Worm (Caenorhabditis elegans) whole organism, early embryonic: ENCODE results near the gene K08B12.3.

Experiments
- B0310.2 ChIP-seq: sonication (generic microtip); optimal IDR thresholded peaks from 2 replicates; lab custom pipeline; 2016; ENCODE audit warnings: mild to moderate bottlenecking, missing genetic modification characterization, missing compliant biosample characterization
- F13C5.2 ChIP-seq: sonication (generic microtip); optimal IDR thresholded peaks from 2 replicates; lab custom pipeline; 2017; ENCODE audit warnings: mild to moderate bottlenecking, missing genetic modification characterization, inconsistent platforms, missing compliant biosample characterization
- aly-1 ChIP-seq: sonication (generic microtip); optimal IDR thresholded peaks from 2 replicates; lab custom pipeline; 2016; ENCODE audit warnings: missing genetic modification characterization, missing compliant biosample characterization
- ama-1 ChIP-seq: fragments of 150-350 bp; optimal IDR thresholded peaks from 2 replicates; lab custom pipeline; 2014
- ceh-13 ChIP-seq: fragments of 200-800 bp; sonication (Bioruptor generic); optimal IDR thresholded peaks from 2 replicates; lab custom pipeline; 2018; ENCODE audit warnings: mild to moderate bottlenecking, missing genetic modification characterization, missing compliant biosample characterization
- ceh-36 ChIP-seq: sonication (generic microtip); optimal IDR thresholded peaks from 2 replicates; lab custom pipeline; 2016; ENCODE audit warnings: missing genetic modification characterization, inconsistent platforms, missing compliant biosample characterization
- ets-7 ChIP-seq: sonication (generic microtip); optimal IDR thresholded peaks from 2 replicates; lab custom pipeline; 2016; ENCODE audit warnings: missing genotype, missing genetic modification characterization, missing compliant biosample characterization
- flt-1 ChIP-seq: fragments of 200-800 bp; sonication (Bioruptor generic); IDR thresholded peaks from 2 replicates; pipeline ENCODE4 v1.3.6; 2022; ENCODE audit warnings: missing genetic modification characterization, missing compliant biosample characterization
- hmbx-1 ChIP-seq: sonication (generic microtip); optimal IDR thresholded peaks from 2 replicates; lab custom pipeline; 2016; ENCODE audit warnings: mild to moderate bottlenecking, missing genetic modification characterization, missing compliant biosample characterization
- hmg-4 ChIP-seq: fragments of 200-800 bp; sonication (Bioruptor generic); optimal IDR thresholded peaks from 2 replicates; lab custom pipeline; 2018; ENCODE audit warnings: mild to moderate bottlenecking, missing genetic modification characterization, missing compliant biosample characterization
- hnd-1 ChIP-seq: sonication (generic microtip); optimal IDR thresholded peaks from 2 replicates; lab custom pipeline; 2016; ENCODE audit warnings: missing genetic modification characterization, missing compliant biosample characterization
- pes-1 ChIP-seq: fragments of 200-800 bp; sonication (Bioruptor generic); IDR thresholded peaks from 2 replicates; pipeline ENCODE4 v1.3.6; 2022; ENCODE audit warnings: missing genetic modification reagents, missing genetic modification characterization, missing compliant biosample characterization
- scrt-1 ChIP-seq: fragments of 200-800 bp; sonication (Bioruptor generic); IDR thresholded peaks from 2 replicates; pipeline ENCODE4 v1.3.6; 2022; ENCODE audit warnings: missing genetic modification characterization, missing compliant biosample characterization
- sea-1 ChIP-seq: fragments of 200-800 bp; sonication (Bioruptor generic); conservative IDR thresholded peaks from 2 replicates; pipeline ENCODE4 v1.3.6; 2022; ENCODE audit warnings: missing genetic modification characterization, missing compliant biosample characterization
- tbx-11 ChIP-seq: fragments of 200-800 bp; sonication (Bioruptor generic); IDR thresholded peaks from 2 replicates; pipeline ENCODE4 v1.3.6; 2022; ENCODE audit warnings: missing genetic modification characterization, missing compliant biosample characterization
- tbx-37 ChIP-seq: fragments of 200-800 bp; sonication (Bioruptor generic); conservative IDR thresholded peaks from 2 replicates; pipeline ENCODE4 v1.3.6; 2022; ENCODE audit warnings: missing genetic modification reagents, missing genetic modification characterization, missing compliant biosample characterization
- tra-4 ChIP-seq: sonication (generic microtip); optimal IDR thresholded peaks from 2 replicates; lab custom pipeline; 2017; ENCODE audit warnings: missing genetic modification characterization, missing compliant biosample characterization

Gene K08B12.3

DNA sequence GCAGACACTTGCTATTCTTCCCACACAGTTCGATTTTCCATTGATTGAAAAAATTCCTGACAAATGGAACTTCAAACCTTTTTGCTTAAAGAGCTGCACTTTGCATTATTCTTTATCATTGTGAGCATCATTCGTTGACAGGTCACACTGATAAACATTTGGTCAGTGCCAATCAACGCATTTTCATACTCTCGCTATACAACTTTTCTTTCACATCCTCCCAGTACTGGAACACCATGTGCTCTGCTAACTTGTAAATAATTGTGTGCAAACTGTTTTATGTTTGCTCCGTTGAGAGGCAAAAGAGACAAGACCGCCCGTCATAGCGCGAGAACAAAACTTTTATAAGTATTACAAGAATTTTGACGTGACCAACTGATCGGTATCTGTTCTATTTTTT, 23.5 kb upstream of the K08B12.3 start:
- no peak for TF ChIP-seq ama-1 (lab: Kevin White, UChicago)
- no peak for TF ChIP-seq ceh-13 (GFP tag; lab: Kevin White, UChicago)
- TF ChIP-seq tra-4 (tag; lab: Kevin White, UChicago): no peak
- TF ChIP-seq hmbx-1: no peak
- TF ChIP-seq F13C5.2 (tag; lab: Kevin White, UChicago): no peak
- no peak for TF ChIP-seq pes-1 (GFP tag; lab: Robert Waterston, UW)
- no peak for TF ChIP-seq ceh-36
- TF ChIP-seq sea-1 (GFP tag; lab: Robert Waterston, UW): no peak
- no peak for TF ChIP-seq aly-1 (tag; lab: Kevin White, UChicago)
- TF ChIP-seq tbx-11 (GFP tag; lab: Robert Waterston, UW): no peak
- no peak for TF ChIP-seq B0310.2 (tag; lab: Kevin White, UChicago)

DNA sequence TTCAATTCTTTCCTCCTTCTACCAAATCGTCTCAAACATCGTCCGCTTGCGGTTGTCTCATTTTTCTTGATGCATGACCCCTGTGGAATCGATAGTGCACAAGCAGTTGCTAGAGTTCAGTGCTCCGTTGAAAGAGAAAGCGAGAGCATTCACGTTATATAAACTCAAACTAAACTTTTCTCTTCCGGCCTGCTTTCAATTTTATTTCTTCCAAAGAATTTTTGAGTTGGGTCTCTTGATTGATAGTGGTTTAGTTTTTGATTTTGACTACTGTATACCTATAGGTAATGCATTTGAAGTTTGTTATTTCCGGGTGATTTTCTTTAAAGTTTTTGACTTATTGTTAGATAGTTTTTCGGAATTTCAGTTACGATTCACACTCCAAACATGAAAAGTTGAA, 22.4 kb upstream of the K08B12.3 start:
- TF ChIP-seq sea-1 (GFP tag; lab: Robert Waterston, UW) (no peak), hnd-1 (tag; lab: Kevin White, UChicago) (no peak), pes-1 (GFP tag; lab: Robert Waterston, UW) (no peak), hmbx-1 (no peak), B0310.2 (tag; lab: Kevin White, UChicago) (no peak), aly-1 (tag; lab: Kevin White, UChicago) (no peak), ceh-36 (no peak), scrt-1 (GFP tag; lab: Robert Waterston, UW) (no peak), hmg-4 (GFP tag; lab: Kevin White, UChicago) (no peak)

- TF ChIP-seq pes-1 (GFP tag; lab: Robert Waterston, UW) (no peak), tbx-11 (GFP tag; lab: Robert Waterston, UW) (no peak)
Measured at ce11 chrV:6213216-6213735, 21.7 kb upstream of the K08B12.3 start.

- TF ChIP-seq flt-1 (GFP tag; lab: Robert Waterston, UW) (no peak), sea-1 (GFP tag; lab: Robert Waterston, UW) (0 out of 2 replicates have a peak, but pooled peaks have one; percentile 44)
Measured at ce11 chrV:6213845-6214244, 21.1 kb upstream of the K08B12.3 start.

DNA sequence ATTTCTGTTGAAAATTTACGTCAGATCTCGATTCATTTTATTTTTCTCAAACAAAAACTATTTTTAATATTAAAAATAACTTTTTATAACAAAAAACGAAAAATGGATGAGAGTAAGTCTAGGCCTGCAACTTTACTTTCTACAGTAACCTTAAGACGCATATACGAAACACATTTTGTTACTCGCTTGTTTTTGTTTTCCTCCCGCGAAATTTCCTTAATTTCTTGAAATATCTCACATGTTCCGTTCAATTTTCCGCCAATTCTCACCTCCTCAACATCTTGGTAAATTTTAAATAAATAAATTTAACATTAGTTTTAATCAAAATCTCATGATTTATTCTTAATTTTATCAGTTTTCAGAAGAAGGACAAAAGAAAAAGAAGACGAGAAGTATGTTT, 20.5 kb upstream of the K08B12.3 start:
- TF ChIP-seq ets-7 (tag; lab: Kevin White, UChicago) (no peak), sea-1 (GFP tag; lab: Robert Waterston, UW) (no peak), hmbx-1 (no peak), ceh-36 (no peak), scrt-1 (GFP tag; lab: Robert Waterston, UW) (no peak), flt-1 (GFP tag; lab: Robert Waterston, UW) (no peak), ama-1 (lab: Kevin White, UChicago) (no peak), hmg-4 (GFP tag; lab: Kevin White, UChicago) (no peak)

ce11 chrV:6217142-6217541, 17.8 kb upstream of the K08B12.3 start:
- TF ChIP-seq sea-1 (GFP tag; lab: Robert Waterston, UW): no peak

- TF ChIP-seq tra-4 (tag; lab: Kevin White, UChicago) (no peak), F13C5.2 (tag; lab: Kevin White, UChicago) (no peak), aly-1 (tag; lab: Kevin White, UChicago) (no peak), ceh-13 (GFP tag; lab: Kevin White, UChicago) (no peak), flt-1 (GFP tag; lab: Robert Waterston, UW) (no peak), tbx-11 (GFP tag; lab: Robert Waterston, UW) (no peak), ceh-36 (no peak), hmbx-1 (no peak), tbx-37 (GFP tag; lab: Robert Waterston, UW) (no peak), scrt-1 (GFP tag; lab: Robert Waterston, UW) (no peak), hnd-1 (tag; lab: Kevin White, UChicago) (no peak), ets-7 (tag; lab: Kevin White, UChicago) (no peak), ama-1 (lab: Kevin White, UChicago) (no peak), B0310.2 (tag; lab: Kevin White, UChicago) (no peak), hmg-4 (GFP tag; lab: Kevin White, UChicago) (no peak), sea-1 (GFP tag; lab: Robert Waterston, UW) (no peak), pes-1 (GFP tag; lab: Robert Waterston, UW) (no peak)
Measured at ce11 chrV:6217834-6218233, 17.1 kb upstream of the K08B12.3 start, which contains the start of gene str-206. str-206 (plus strand) TSS chrV:6218134.

DNA sequence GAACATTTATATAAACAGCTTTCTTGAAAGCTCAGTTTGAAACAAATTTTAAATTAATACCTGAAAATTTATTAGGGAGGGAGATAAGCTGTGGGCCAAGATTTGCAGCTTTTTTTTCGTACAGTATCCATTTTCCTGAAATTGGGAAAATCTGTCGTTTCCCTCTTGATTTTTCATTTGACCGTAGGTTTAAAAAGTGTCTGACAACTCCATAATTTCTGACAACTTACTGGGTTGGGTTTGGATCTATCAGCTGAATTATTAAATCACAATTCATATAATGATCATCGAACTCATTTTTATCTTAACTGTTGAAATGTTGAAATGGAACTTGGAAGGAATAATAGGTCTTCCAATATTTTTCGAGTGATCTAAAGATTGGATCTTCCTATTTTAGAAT, 14.2 kb upstream of the K08B12.3 start:
- no peak for TF ChIP-seq ama-1 (lab: Kevin White, UChicago)
- no peak for TF ChIP-seq F13C5.2 (tag; lab: Kevin White, UChicago)
- TF ChIP-seq tra-4 (tag; lab: Kevin White, UChicago): no peak
- no peak for TF ChIP-seq hmg-4 (GFP tag; lab: Kevin White, UChicago)
- TF ChIP-seq sea-1 (GFP tag; lab: Robert Waterston, UW): no peak
- TF ChIP-seq flt-1 (GFP tag; lab: Robert Waterston, UW): no peak
- TF ChIP-seq tbx-37 (GFP tag; lab: Robert Waterston, UW): no peak
- no peak for TF ChIP-seq ceh-13 (GFP tag; lab: Kevin White, UChicago)
- no peak for TF ChIP-seq ceh-36
- TF ChIP-seq hnd-1 (tag; lab: Kevin White, UChicago): no peak
- no peak for TF ChIP-seq aly-1 (tag; lab: Kevin White, UChicago)
